Worm (Caenorhabditis elegans) whole organism, L2 larva: Measurements from ENCODE around the gene abu-14.

ENCODE experiments used
- ama-1 ChIP-seq: fragments of 150-350 bp; optimal IDR thresholded peaks from 2 replicates; lab custom pipeline; 2018; ENCODE audit warnings: inconsistent platforms
- elt-1 ChIP-seq: fragments of 150-350 bp; optimal IDR thresholded peaks from 2 replicates; lab custom pipeline; 2014; ENCODE audit warnings: missing biosample characterization, missing genetic modification characterization
- nhr-11 ChIP-seq: fragments of 150-350 bp; optimal IDR thresholded peaks from 2 replicates; lab custom pipeline; 2014; ENCODE audit warnings: missing biosample characterization, missing genetic modification characterization
- nhr-237 ChIP-seq: fragments of 150-350 bp; optimal IDR thresholded peaks from 2 replicates; lab custom pipeline; 2014; ENCODE audit warnings: missing biosample characterization, missing genetic modification characterization
- nhr-6 ChIP-seq: fragments of 150-350 bp; optimal IDR thresholded peaks from 2 replicates; lab custom pipeline; 2014; ENCODE audit warnings: missing biosample characterization, missing genetic modification characterization
- nhr-77 ChIP-seq: fragments of 150-350 bp; optimal IDR thresholded peaks from 2 replicates; lab custom pipeline; 2014; ENCODE audit warnings: missing biosample characterization, missing genetic modification characterization
- zag-1 ChIP-seq: fragments of 150-350 bp; optimal IDR thresholded peaks from 2 replicates; lab custom pipeline; 2014; ENCODE audit warnings: missing biosample characterization, missing genetic modification characterization

ce11 chrII:9269588-9269987 is 42.6 kb upstream of the abu-14 start, which contains the start of gene C01G6.3:
- TF ChIP-seq nhr-77 (tag; lab: Kevin White, UChicago) (no peak), elt-1 (tag; lab: Kevin White, UChicago) (no peak), nhr-6 (no peak), zag-1 (tag; lab: Kevin White, UChicago) (no peak), nhr-11 (tag; lab: Kevin White, UChicago) (no peak), ama-1 (lab: Kevin White, UChicago) (no peak), nhr-237 (no peak)
